Worm (Caenorhabditis elegans): ENCODE results near the gene nhr-130.

nhr-130 gene

DNA sequence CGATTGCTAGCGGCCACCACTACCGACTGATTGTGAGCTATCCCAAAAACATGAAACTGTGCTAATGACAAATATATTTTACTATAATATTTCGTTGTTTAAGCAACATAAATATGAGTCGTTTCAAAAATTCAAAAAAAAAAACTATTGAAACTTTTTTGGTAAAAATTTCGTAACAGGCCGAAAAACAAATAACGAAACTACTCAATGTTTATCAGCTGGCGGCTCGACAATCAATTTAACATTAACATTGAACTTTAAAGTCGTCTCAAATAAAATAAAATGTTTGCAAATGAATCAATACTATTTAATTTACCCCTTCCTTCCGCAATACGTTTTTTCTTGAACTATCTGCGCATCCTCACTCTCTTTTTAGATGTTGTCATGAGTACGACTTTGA is 25.3 kb downstream of the nhr-130 start:
- TF ChIP-seq elt-3 (tag; optimal IDR thresholded peaks at IDR 0.05) (no peak), unc-120 (tag; optimal IDR thresholded peaks at IDR 0.05; ENCODE audit: poor library complexity, severe bottlenecking) (no peak), ceh-39 (tag; optimal IDR thresholded peaks at IDR 0.05) (no peak), unc-62 (GFP tag; optimal IDR thresholded peaks at IDR 0.05) (no peak), mab-5 (tag; optimal IDR thresholded peaks at IDR 0.05) (no peak), sem-2 (GFP tag; optimal IDR thresholded peaks at IDR 0.05) (no peak), pha-4 (tag; optimal IDR thresholded peaks at IDR 0.05) (no peak), lsy-2 (tag; optimal IDR thresholded peaks at IDR 0.05) (no peak), nhr-2 (tag; optimal IDR thresholded peaks at IDR 0.05) (no peak), blmp-1 (tag; optimal IDR thresholded peaks at IDR 0.05) (no peak), flh-1 (GFP tag; optimal IDR thresholded peaks at IDR 0.05) (no peak), unc-39 (tag; optimal IDR thresholded peaks at IDR 0.05) (no peak), nhr-28 (tag; optimal IDR thresholded peaks at IDR 0.05) (no peak), nhr-237 (tag; optimal IDR thresholded peaks at IDR 0.05) (no peak), mls-2 (tag; optimal IDR thresholded peaks at IDR 0.05) (no peak), zip-8 (tag; optimal IDR thresholded peaks at IDR 0.05) (no peak), cnd-1 (tag; optimal IDR thresholded peaks at IDR 0.05) (no peak)

DNA sequence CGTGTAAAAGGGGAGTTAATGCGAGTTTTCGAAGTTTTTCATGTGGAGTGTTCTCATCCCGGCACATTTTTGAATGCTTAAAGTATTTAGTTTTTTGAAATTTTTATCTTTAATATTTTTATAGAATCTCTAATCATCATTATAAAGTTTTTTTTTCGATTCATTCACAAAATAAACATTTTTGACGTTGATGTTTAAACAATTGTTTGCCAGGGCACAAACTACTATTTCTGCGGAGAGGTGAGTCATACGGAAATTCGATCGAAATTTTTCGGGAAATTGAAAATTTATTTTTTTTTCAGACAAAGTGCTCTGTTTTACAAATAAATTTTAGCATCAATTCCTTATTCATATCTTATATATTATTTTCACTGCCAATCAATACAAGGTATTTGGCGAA is 29.6 kb downstream of the nhr-130 start, which contains the start of gene nhr-98:
TSS of gene nhr-98 (plus strand) at position 301 of the 400 bp plus-strand sequence.
- TF ChIP-seq cnd-1 (tag; optimal IDR thresholded peaks at IDR 0.05) (no peak), elt-1 (tag; optimal IDR thresholded peaks at IDR 0.05; ENCODE audit: borderline replicate concordance, insufficient read depth) (no peak), unc-120 (tag; optimal IDR thresholded peaks at IDR 0.05; ENCODE audit: poor library complexity, severe bottlenecking) (no peak), ceh-83 (GFP tag; optimal IDR thresholded peaks at IDR 0.05) (no peak), nhr-76 (tag; optimal IDR thresholded peaks at IDR 0.05) (no peak), sem-2 (GFP tag; optimal IDR thresholded peaks at IDR 0.05) (no peak), ztf-11 (tag; optimal IDR thresholded peaks at IDR 0.05) (no peak), unc-62 (GFP tag; optimal IDR thresholded peaks at IDR 0.05) (no peak), mep-1 (tag; optimal IDR thresholded peaks at IDR 0.05) (no peak), unc-39 (tag; optimal IDR thresholded peaks at IDR 0.05) (no peak), lin-13 (tag; optimal IDR thresholded peaks at IDR 0.05) (no peak), pha-4 (tag; optimal IDR thresholded peaks at IDR 0.05) (no peak), hlh-1 (tag; optimal IDR thresholded peaks at IDR 0.05) (no peak), lsy-2 (tag; optimal IDR thresholded peaks at IDR 0.05) (no peak), flh-1 (GFP tag; optimal IDR thresholded peaks at IDR 0.05) (no peak), ces-1 (GFP tag; optimal IDR thresholded peaks at IDR 0.05) (no peak), elt-3 (tag; optimal IDR thresholded peaks at IDR 0.05) (no peak), M03D4.4 (tag; optimal IDR thresholded peaks at IDR 0.05) (no peak)

DNA sequence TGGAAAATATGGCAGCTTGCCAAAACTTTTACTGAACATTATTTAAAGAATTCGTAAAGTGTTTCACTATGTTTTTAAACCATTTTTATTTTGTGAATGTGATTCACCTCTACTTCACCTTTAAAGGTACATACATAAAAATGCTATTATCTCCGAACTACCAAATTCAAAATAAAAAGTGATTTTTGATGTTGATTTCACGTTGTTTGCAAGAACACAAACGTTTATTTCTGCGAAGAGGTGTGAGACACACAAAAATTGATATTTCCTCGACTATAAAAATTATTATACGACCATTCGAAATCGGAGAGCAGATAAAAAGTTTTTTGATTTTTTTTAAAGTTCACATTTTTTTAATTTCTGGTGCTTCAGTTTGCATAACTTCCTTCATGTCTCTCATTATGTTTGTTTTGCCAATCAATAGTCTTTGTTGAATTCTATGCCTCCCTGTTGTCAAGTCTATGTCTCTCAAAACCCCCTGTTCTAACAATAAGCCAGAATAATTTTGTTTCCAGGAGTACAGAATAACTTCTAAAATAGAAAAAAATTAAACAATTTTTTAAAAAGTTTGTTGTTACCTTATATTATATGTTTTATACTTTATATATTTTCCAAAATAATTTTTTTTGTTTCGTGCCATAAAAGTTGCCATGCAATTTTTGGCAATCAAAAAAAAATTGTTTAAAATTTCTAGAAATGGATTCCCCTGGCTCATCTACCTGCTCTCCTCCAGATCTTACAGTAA is 32.2 kb downstream of the nhr-130 start, which contains the start of gene nhr-123:
TSS of gene nhr-123 (plus strand) at position 695 of the 745 bp plus-strand sequence.
- TF ChIP-seq mep-1 (tag; optimal IDR thresholded peaks at IDR 0.05) (no peak), blmp-1 (tag; optimal IDR thresholded peaks at IDR 0.05) (no peak), drap-1 (GFP tag; optimal IDR thresholded peaks at IDR 0.05) (no peak), tbx-8 (GFP tag; optimal IDR thresholded peaks at IDR 0.05) (no peak), nhr-76 (tag; optimal IDR thresholded peaks at IDR 0.05) (no peak), flh-1 (GFP tag; optimal IDR thresholded peaks at IDR 0.05) (no peak), ces-1 (GFP tag; optimal IDR thresholded peaks at IDR 0.05) (no peak), lin-32 (GFP tag; optimal IDR thresholded peaks at IDR 0.05) (no peak), lsy-2 (tag; optimal IDR thresholded peaks at IDR 0.05) (no peak), ceh-83 (GFP tag; optimal IDR thresholded peaks at IDR 0.05) (no peak), pha-4 (tag; optimal IDR thresholded peaks at IDR 0.05) (no peak), mls-2 (tag; optimal IDR thresholded peaks at IDR 0.05) (no peak), nhr-2 (tag; optimal IDR thresholded peaks at IDR 0.05) (no peak), ceh-39 (tag; optimal IDR thresholded peaks at IDR 0.05) (no peak), zip-8 (tag; optimal IDR thresholded peaks at IDR 0.05) (no peak), mab-5 (tag; optimal IDR thresholded peaks at IDR 0.05) (no peak)

DNA sequence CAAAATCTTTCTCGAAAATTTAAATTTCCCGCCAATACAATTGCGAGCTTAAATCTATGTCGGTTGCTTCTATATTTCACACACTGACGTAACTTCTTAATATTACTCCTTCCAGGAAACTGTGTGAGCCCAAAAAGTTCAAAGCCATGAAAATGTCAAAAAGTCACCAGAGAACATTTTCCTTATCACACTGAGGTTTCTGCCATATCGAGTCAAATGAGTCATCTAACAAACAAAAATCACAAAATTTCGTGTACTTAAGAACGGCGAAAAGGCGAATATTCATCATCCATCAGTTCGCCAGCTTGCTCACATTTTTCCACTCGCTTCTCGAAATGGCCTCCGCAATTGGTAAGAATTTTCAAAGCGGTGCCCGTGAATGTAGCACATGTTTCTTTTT is 33.5 kb downstream of the nhr-130 start, which contains the start of gene M02H5.8:
TSS of gene M02H5.8 (plus strand) at position 297 of the 400 bp plus-strand sequence.
- TF ChIP-seq cnd-1 (tag; optimal IDR thresholded peaks at IDR 0.05): no peak
- TF ChIP-seq drap-1 (GFP tag; optimal IDR thresholded peaks at IDR 0.05): no peak
- no peak for TF ChIP-seq nhr-12 (tag; optimal IDR thresholded peaks at IDR 0.05)
- TF ChIP-seq ceh-39 (tag; optimal IDR thresholded peaks at IDR 0.05): no peak
- no peak for TF ChIP-seq elt-1 (tag; optimal IDR thresholded peaks at IDR 0.05; ENCODE audit: borderline replicate concordance, insufficient read depth)

All from whole organism, mixed stage, embryonic.